Fruit fly (Drosophila melanogaster) whole organism, embryonic: Measurements from ENCODE around the gene Pif1A.

ENCODE experiments used
- Atf3 ChIP-seq: fragments of 200-800 bp; sonication (Bioruptor generic); optimal IDR thresholded peaks from 3 replicates; lab custom pipeline; 2016; ENCODE audit warnings: missing biosample characterization, missing genetic modification characterization
- B-H1 ChIP-seq: fragments of 200-800 bp; sonication (Bioruptor generic); IDR thresholded peaks from 3 replicates; pipeline ENCODE4 v1.3.6; 2022; ENCODE audit warnings: missing biosample characterization, missing genetic modification characterization
- CG11504 ChIP-seq: fragments of 200-800 bp; sonication (Bioruptor generic); optimal IDR thresholded peaks from 3 replicates; lab custom pipeline; 2019; ENCODE audit warnings: missing biosample characterization, mild to moderate bottlenecking, missing genetic modification characterization, moderate library complexity
- CG11695 ChIP-seq: fragments of 200-800 bp; sonication (Bioruptor generic); IDR thresholded peaks from 3 replicates; pipeline ENCODE4 v1.3.6; 2022; ENCODE audit warnings: missing biosample characterization, missing genetic modification characterization
- CG12071 ChIP-seq: fragments of 200-800 bp; sonication (Bioruptor generic); optimal IDR thresholded peaks from 3 replicates; lab custom pipeline; 2018; ENCODE audit warnings: missing biosample characterization, mild to moderate bottlenecking, missing genetic modification characterization
- CG1233 ChIP-seq: fragments of 200-800 bp; sonication (Bioruptor generic); optimal IDR thresholded peaks from 4 replicates; lab custom pipeline; 2018; ENCODE audit warnings: missing biosample characterization, mild to moderate bottlenecking, missing genetic modification characterization
- CG18262 ChIP-seq: fragments of 200-800 bp; optimal IDR thresholded peaks from 3 replicates; lab custom pipeline; 2019; ENCODE audit warnings: missing biosample characterization, mild to moderate bottlenecking, missing genetic modification characterization, moderate library complexity
- CG2120 ChIP-seq: fragments of 200-800 bp; sonication (Bioruptor generic); optimal IDR thresholded peaks from 3 replicates; lab custom pipeline; 2016; ENCODE audit warnings: missing biosample characterization, missing genetic modification characterization
- CG2678 ChIP-seq: fragments of 200-800 bp; sonication (Bioruptor generic); optimal IDR thresholded peaks from 3 replicates; lab custom pipeline; 2019; ENCODE audit warnings: missing biosample characterization, mild to moderate bottlenecking, missing genetic modification characterization, moderate library complexity
- CG30403 ChIP-seq: fragments of 200-800 bp; sonication (Bioruptor generic); optimal IDR thresholded peaks from 3 replicates; lab custom pipeline; 2016; ENCODE audit warnings: missing biosample characterization, missing genetic modification characterization
- CG4730 ChIP-seq: fragments of 200-800 bp; sonication (Bioruptor generic); IDR thresholded peaks from 2 replicates; pipeline ENCODE4 v1.3.6; 2022; ENCODE audit warnings: missing biosample characterization, missing genetic modification characterization
- CG5953 ChIP-seq: fragments of 200-800 bp; sonication (Bioruptor generic); IDR thresholded peaks from 2 replicates; pipeline ENCODE4 v1.3.6; 2022; ENCODE audit warnings: missing biosample characterization, missing genetic modification characterization
- CG6654 ChIP-seq: fragments of 200-800 bp; sonication (Bioruptor generic); optimal IDR thresholded peaks from 2 replicates; lab custom pipeline; 2017; ENCODE audit warnings: missing biosample characterization, mild to moderate bottlenecking, missing genetic modification characterization
- CG8944 ChIP-seq: fragments of 200-800 bp; sonication (Bioruptor generic); optimal IDR thresholded peaks from 3 replicates; lab custom pipeline; 2016; ENCODE audit warnings: missing biosample characterization, missing genetic modification characterization
- CHES-1-like ChIP-seq: fragments of 200-800 bp; sonication (Bioruptor generic); optimal IDR thresholded peaks from 2 replicates; lab custom pipeline; 2016; ENCODE audit warnings: missing biosample characterization, missing genetic modification characterization
- HmgD ChIP-seq: fragments of 200-800 bp; sonication (Bioruptor generic); optimal IDR thresholded peaks from 3 replicates; lab custom pipeline; 2016; ENCODE audit warnings: missing biosample characterization, missing genetic modification characterization
- HmgZ ChIP-seq: fragments of 200-800 bp; sonication (Bioruptor generic); optimal IDR thresholded peaks from 2 replicates; lab custom pipeline; 2018; ENCODE audit warnings: missing biosample characterization, mild to moderate bottlenecking, missing genetic modification characterization
- Hmr ChIP-seq: fragments of 200-800 bp; sonication (Bioruptor generic); optimal IDR thresholded peaks from 3 replicates; lab custom pipeline; 2017; ENCODE audit warnings: mild to moderate bottlenecking, missing biosample characterization, missing genetic modification reagents, missing genetic modification characterization
- Mes4 ChIP-seq: fragments of 200-800 bp; sonication (Bioruptor generic); optimal IDR thresholded peaks from 2 replicates; lab custom pipeline; 2016; ENCODE audit warnings: missing biosample characterization, missing genetic modification characterization
- Mrtf ChIP-seq: fragments of 200-800 bp; sonication (Bioruptor generic); IDR thresholded peaks from 3 replicates; pipeline ENCODE4 v1.3.6; 2022; ENCODE audit warnings: missing biosample characterization, missing genetic modification characterization
- NK7.1 ChIP-seq: fragments of 200-800 bp; sonication (Bioruptor generic); optimal IDR thresholded peaks from 3 replicates; lab custom pipeline; 2016; ENCODE audit warnings: missing biosample characterization, missing genetic modification characterization
- Neu2 ChIP-seq: fragments of 200-800 bp; sonication (Bioruptor generic); optimal IDR thresholded peaks from 3 replicates; lab custom pipeline; 2016; ENCODE audit warnings: missing biosample characterization, missing genetic modification characterization, borderline replicate concordance
- Oli ChIP-seq: fragments of 200-800 bp; sonication (Bioruptor generic); optimal IDR thresholded peaks from 2 replicates; lab custom pipeline; 2018; ENCODE audit warnings: missing biosample characterization, mild to moderate bottlenecking, missing genetic modification characterization, moderate library complexity
- Optix ChIP-seq: fragments of 200-800 bp; sonication (Bioruptor generic); IDR thresholded peaks from 3 replicates; pipeline ENCODE4 v1.3.6; 2022; ENCODE audit warnings: missing biosample characterization, missing genetic modification characterization
- Six4 ChIP-seq: fragments of 200-800 bp; sonication (Bioruptor generic); optimal IDR thresholded peaks from 2 replicates; lab custom pipeline; 2016; ENCODE audit warnings: missing biosample characterization, missing genetic modification characterization
- Sry-β ChIP-seq: fragments of 200-800 bp; sonication (Bioruptor generic); optimal IDR thresholded peaks from 2 replicates; lab custom pipeline; 2018; ENCODE audit warnings: missing biosample characterization, mild to moderate bottlenecking, missing genetic modification characterization, moderate library complexity
- amos ChIP-seq: fragments of 200-800 bp; sonication (Bioruptor generic); IDR thresholded peaks from 2 replicates; pipeline ENCODE4 v1.3.6; 2022; ENCODE audit warnings: missing biosample characterization, missing genetic modification characterization; ENCODE audit not compliant: partially characterized antibody
- ap ChIP-seq: fragments of 200-800 bp; sonication (Bioruptor generic); IDR thresholded peaks from 2 replicates; pipeline ENCODE4 v1.3.6; 2022; ENCODE audit warnings: missing biosample characterization, missing genetic modification characterization
- bowl ChIP-seq: fragments of 200-800 bp; sonication (Bioruptor generic); IDR thresholded peaks from 2 replicates; pipeline ENCODE4 v1.3.6; 2022; ENCODE audit warnings: missing biosample characterization, missing genetic modification characterization
- cad ChIP-seq: fragments of >200 bp; optimal IDR thresholded peaks from 2 replicates; lab custom pipeline; 2017; ENCODE audit warnings: missing biosample characterization, missing genetic modification characterization
- cato ChIP-seq: fragments of 200-800 bp; sonication (Bioruptor generic); optimal IDR thresholded peaks from 2 replicates; lab custom pipeline; 2016; ENCODE audit warnings: missing biosample characterization, missing genetic modification characterization, borderline replicate concordance
- cwo ChIP-seq: fragments of 200-800 bp; sonication (Bioruptor generic); optimal IDR thresholded peaks from 3 replicates; lab custom pipeline; 2017; ENCODE audit warnings: missing biosample characterization, missing genetic modification characterization, mild to moderate bottlenecking, moderate library complexity, missing genetic modification reagents
- gfzf ChIP-seq: fragments of 200-800 bp; sonication (Bioruptor generic); optimal IDR thresholded peaks from 2 replicates; lab custom pipeline; 2016; ENCODE audit warnings: missing biosample characterization, mild to moderate bottlenecking, missing genetic modification characterization, moderate library complexity
- grau ChIP-seq: fragments of 200-800 bp; optimal IDR thresholded peaks from 3 replicates; lab custom pipeline; 2019; ENCODE audit warnings: missing biosample characterization, mild to moderate bottlenecking, missing genetic modification characterization, moderate library complexity
- knrl ChIP-seq: fragments of 200-800 bp; sonication (Bioruptor generic); IDR thresholded peaks from 3 replicates; pipeline ENCODE4 v1.3.6; 2022; ENCODE audit warnings: missing biosample characterization, missing genetic modification characterization; ENCODE audit not compliant: partially characterized antibody
- lbe ChIP-seq: fragments of 200-800 bp; sonication (Bioruptor generic); optimal IDR thresholded peaks from 2 replicates; lab custom pipeline; 2016; ENCODE audit warnings: missing biosample characterization, mild to moderate bottlenecking, missing genetic modification characterization
- lmd ChIP-seq: fragments of 200-800 bp; sonication (Bioruptor generic); IDR thresholded peaks from 2 replicates; pipeline ENCODE4 v1.3.6; 2022; ENCODE audit warnings: missing biosample characterization, missing genetic modification characterization
- mirr ChIP-seq: fragments of 200-800 bp; sonication (Bioruptor generic); optimal IDR thresholded peaks from 3 replicates; lab custom pipeline; 2018; ENCODE audit warnings: missing biosample characterization, mild to moderate bottlenecking, missing genetic modification characterization
- phol ChIP-seq: fragments of 200-800 bp; sonication (Bioruptor generic); optimal IDR thresholded peaks from 3 replicates; lab custom pipeline; 2018; ENCODE audit warnings: missing biosample characterization, mild to moderate bottlenecking, missing genetic modification characterization, moderate library complexity
- pnt ChIP-seq: fragments of 200-800 bp; sonication (Bioruptor generic); optimal IDR thresholded peaks from 3 replicates; lab custom pipeline; 2016; ENCODE audit warnings: missing biosample characterization, missing genetic modification characterization
- psq ChIP-seq: fragments of 200-800 bp; sonication (Bioruptor generic); optimal IDR thresholded peaks from 2 replicates; lab custom pipeline; 2017; ENCODE audit warnings: missing biosample characterization, missing genetic modification characterization
- pum ChIP-seq: fragments of 200-800 bp; sonication (Bioruptor generic); optimal IDR thresholded peaks from 2 replicates; lab custom pipeline; 2016; ENCODE audit warnings: missing biosample characterization, missing genetic modification characterization
- seq ChIP-seq: fragments of 200-800 bp; sonication (Bioruptor generic); IDR thresholded peaks from 2 replicates; pipeline ENCODE4 v1.3.6; 2022; ENCODE audit warnings: missing biosample characterization, missing genetic modification characterization
- sim ChIP-seq: fragments of 200-800 bp; sonication (Bioruptor generic); IDR thresholded peaks from 2 replicates; pipeline ENCODE4 v1.3.6; 2022; ENCODE audit warnings: missing biosample characterization, missing genetic modification characterization
- sna ChIP-seq: fragments of 200-800 bp; sonication (Bioruptor generic); IDR thresholded peaks from 2 replicates; pipeline ENCODE4 v1.3.6; 2022; ENCODE audit warnings: missing biosample characterization, missing genetic modification characterization; ENCODE audit not compliant: partially characterized antibody
- sug ChIP-seq: fragments of 200-800 bp; optimal IDR thresholded peaks from 2 replicates; lab custom pipeline; 2019; ENCODE audit warnings: missing biosample characterization, mild to moderate bottlenecking, missing genetic modification characterization, moderate library complexity
- tna ChIP-seq: fragments of 200-800 bp; sonication (Bioruptor generic); IDR thresholded peaks from 2 replicates; pipeline ENCODE4 v1.3.6; 2022; ENCODE audit warnings: missing biosample characterization, missing genetic modification characterization; ENCODE audit not compliant: partially characterized antibody
- tup ChIP-seq: fragments of 200-800 bp; sonication (Bioruptor generic); optimal IDR thresholded peaks from 2 replicates; lab custom pipeline; 2016; ENCODE audit warnings: missing biosample characterization, mild to moderate bottlenecking, missing genetic modification characterization, moderate library complexity
- wor ChIP-seq: fragments of 200-800 bp; sonication (Bioruptor generic); IDR thresholded peaks from 2 replicates; pipeline ENCODE4 v1.3.6; 2022; ENCODE audit warnings: missing biosample characterization, missing genetic modification characterization
- zen2 ChIP-seq: fragments of 200-800 bp; sonication (Bioruptor generic); IDR thresholded peaks from 3 replicates; pipeline ENCODE4 v1.3.6; 2022; ENCODE audit warnings: missing biosample characterization, missing genetic modification characterization; ENCODE audit not compliant: partially characterized antibody

Pif1A gene

DNA sequence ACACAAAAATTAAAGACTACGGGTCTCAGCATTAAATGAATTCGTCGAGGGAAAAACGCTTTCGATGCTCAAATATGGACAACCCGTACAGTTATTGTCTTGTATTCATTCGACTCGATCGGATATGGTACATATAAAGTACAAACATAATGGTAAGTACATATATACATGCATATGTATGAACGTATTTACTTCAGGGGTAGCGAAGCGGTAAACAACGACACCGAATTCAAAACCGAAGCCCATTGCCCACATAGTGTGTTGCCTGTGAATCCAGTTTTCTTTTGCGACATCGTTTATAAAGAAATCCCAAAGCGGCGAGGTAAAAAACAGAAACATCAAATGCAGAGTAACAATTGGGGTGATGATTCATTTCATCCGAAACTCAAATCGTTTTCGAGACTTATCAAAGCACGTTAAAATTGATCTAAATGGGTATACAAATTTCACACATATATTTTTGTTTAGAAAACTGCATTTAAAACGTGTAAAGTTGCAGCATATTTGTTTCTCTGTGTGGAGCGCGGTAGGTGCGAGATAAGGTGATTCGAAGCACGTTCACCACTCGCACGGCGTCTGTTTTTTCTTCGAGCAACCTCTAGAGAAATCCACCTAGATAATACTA is 11.5 kb upstream of the Pif1A start:
- no peak for TF ChIP-seq Hmr (GFP tag; lab: Kevin White, UChicago)
- TF ChIP-seq HmgD (GFP tag; lab: Kevin White, UChicago) = peak; percentile 31
- TF ChIP-seq cwo = peak; percentile 71
- no peak for TF ChIP-seq sim (GFP tag; lab: Robert Waterston, UW)
- no peak; the same call in 2 of the 3 replicates for TF ChIP-seq CG11695 (GFP tag; lab: Robert Waterston, UW)
- TF ChIP-seq CHES-1-like = no peak
- TF ChIP-seq bowl (GFP tag; lab: Robert Waterston, UW) = no peak
- TF ChIP-seq Six4 (GFP tag; lab: Kevin White, UChicago) = peak; percentile 14
- no peak for TF ChIP-seq NK7.1 (GFP tag; lab: Kevin White, UChicago)
- no peak for TF ChIP-seq Neu2
- TF ChIP-seq Atf3 (GFP tag; lab: Kevin White, UChicago) = no peak
- TF ChIP-seq knrl = no peak
- TF ChIP-seq sug = no peak
- TF ChIP-seq HmgZ (tag; lab: Kevin White, UChicago) = peak; percentile 22
- no peak for TF ChIP-seq sna (GFP tag; lab: Robert Waterston, UW)
- TF ChIP-seq lmd (GFP tag; lab: Robert Waterston, UW) = peak; percentile 48
- peak; percentile 17 for TF ChIP-seq pnt (GFP tag; lab: Kevin White, UChicago)
- TF ChIP-seq CG2120 = peak; percentile 31
- TF ChIP-seq CG1233 (GFP tag; lab: Kevin White, UChicago) = no peak
- TF ChIP-seq mirr (GFP tag; lab: Kevin White, UChicago) = peak; percentile 31
- peak; percentile 26 for TF ChIP-seq CG18262 (tag; lab: Kevin White, UChicago)
- no peak for TF ChIP-seq CG5953 (GFP tag; lab: Robert Waterston, UW)
- TF ChIP-seq CG8944 (GFP tag; lab: Kevin White, UChicago) = peak; percentile 31
- TF ChIP-seq zen2 (GFP tag; lab: Robert Waterston, UW) = no peak
- TF ChIP-seq grau = peak; percentile 37
- TF ChIP-seq tup (GFP tag; lab: Kevin White, UChicago) = peak; percentile 4
- no peak for TF ChIP-seq Sry-β (GFP tag; lab: Kevin White, UChicago)
- no peak for TF ChIP-seq gfzf
- peak; percentile 75 for TF ChIP-seq seq (GFP tag; lab: Robert Waterston, UW)
- TF ChIP-seq Mrtf (GFP tag; lab: Robert Waterston, UW) = peak; percentile 33; the same call in 1 of the 3 replicates
- TF ChIP-seq Optix (GFP tag; lab: Robert Waterston, UW) = no peak
- no peak for TF ChIP-seq psq (GFP tag; lab: Kevin White, UChicago)
- TF ChIP-seq tna = no peak
- no peak for TF ChIP-seq ap (GFP tag; lab: Robert Waterston, UW)
- 0 out of 2 replicates have a peak, but pooled peaks have one; percentile 28 for TF ChIP-seq CG4730 (GFP tag; lab: Robert Waterston, UW)
- no peak for TF ChIP-seq CG12071 (GFP tag; lab: Kevin White, UChicago)
- TF ChIP-seq CG11504 (tag; lab: Kevin White, UChicago) = peak; percentile 44
- peak; percentile 32 for TF ChIP-seq phol (tag; lab: Kevin White, UChicago)
- TF ChIP-seq pum (GFP tag; lab: Kevin White, UChicago) = peak; percentile 12
- no peak for TF ChIP-seq Mes4 (GFP tag; lab: Kevin White, UChicago)
- 0 out of 2 replicates have a peak, but pooled peaks have one; percentile 14 for TF ChIP-seq wor (GFP tag; lab: Robert Waterston, UW)
- TF ChIP-seq CG30403 (GFP tag; lab: Kevin White, UChicago) = peak; percentile 49
- TF ChIP-seq cato = no peak
- TF ChIP-seq CG2678 (tag; lab: Kevin White, UChicago) = peak; percentile 14
- TF ChIP-seq B-H1 (GFP tag; lab: Robert Waterston, UW) = peak; percentile 48; the same call in 2 of the 3 replicates
- no peak for TF ChIP-seq CG6654 (GFP tag; lab: Kevin White, UChicago)
- TF ChIP-seq Oli (tag; lab: Kevin White, UChicago) = peak; percentile 16
- peak; percentile 4 for TF ChIP-seq lbe (GFP tag; lab: Kevin White, UChicago)
- no peak for TF ChIP-seq cad (GFP tag; lab: Kevin White, UChicago)
- TF ChIP-seq amos (GFP tag; lab: Robert Waterston, UW) = no peak; the same call in 1 of the 2 replicates
